Worm (Caenorhabditis elegans) whole organism, early embryonic: ENCODE results near the gene srt-18.

ENCODE experiments used
- B0310.2 ChIP-seq: sonication (generic microtip); optimal IDR thresholded peaks from 2 replicates; lab custom pipeline; 2016; ENCODE audit warnings: mild to moderate bottlenecking, missing genetic modification characterization, missing compliant biosample characterization
- F13C5.2 ChIP-seq: sonication (generic microtip); optimal IDR thresholded peaks from 2 replicates; lab custom pipeline; 2017; ENCODE audit warnings: mild to moderate bottlenecking, missing genetic modification characterization, inconsistent platforms, missing compliant biosample characterization
- aly-1 ChIP-seq: sonication (generic microtip); optimal IDR thresholded peaks from 2 replicates; lab custom pipeline; 2016; ENCODE audit warnings: missing genetic modification characterization, missing compliant biosample characterization
- ama-1 ChIP-seq: fragments of 150-350 bp; optimal IDR thresholded peaks from 2 replicates; lab custom pipeline; 2014
- ceh-13 ChIP-seq: fragments of 200-800 bp; sonication (Bioruptor generic); optimal IDR thresholded peaks from 2 replicates; lab custom pipeline; 2018; ENCODE audit warnings: mild to moderate bottlenecking, missing genetic modification characterization, missing compliant biosample characterization
- ceh-36 ChIP-seq: sonication (generic microtip); optimal IDR thresholded peaks from 2 replicates; lab custom pipeline; 2016; ENCODE audit warnings: missing genetic modification characterization, inconsistent platforms, missing compliant biosample characterization
- ets-7 ChIP-seq: sonication (generic microtip); optimal IDR thresholded peaks from 2 replicates; lab custom pipeline; 2016; ENCODE audit warnings: missing genotype, missing genetic modification characterization, missing compliant biosample characterization
- flt-1 ChIP-seq: fragments of 200-800 bp; sonication (Bioruptor generic); IDR thresholded peaks from 2 replicates; pipeline ENCODE4 v1.3.6; 2022; ENCODE audit warnings: missing genetic modification characterization, missing compliant biosample characterization
- hmbx-1 ChIP-seq: sonication (generic microtip); optimal IDR thresholded peaks from 2 replicates; lab custom pipeline; 2016; ENCODE audit warnings: mild to moderate bottlenecking, missing genetic modification characterization, missing compliant biosample characterization
- hmg-4 ChIP-seq: fragments of 200-800 bp; sonication (Bioruptor generic); optimal IDR thresholded peaks from 2 replicates; lab custom pipeline; 2018; ENCODE audit warnings: mild to moderate bottlenecking, missing genetic modification characterization, missing compliant biosample characterization
- hnd-1 ChIP-seq: sonication (generic microtip); optimal IDR thresholded peaks from 2 replicates; lab custom pipeline; 2016; ENCODE audit warnings: missing genetic modification characterization, missing compliant biosample characterization
- pes-1 ChIP-seq: fragments of 200-800 bp; sonication (Bioruptor generic); IDR thresholded peaks from 2 replicates; pipeline ENCODE4 v1.3.6; 2022; ENCODE audit warnings: missing genetic modification reagents, missing genetic modification characterization, missing compliant biosample characterization
- scrt-1 ChIP-seq: fragments of 200-800 bp; sonication (Bioruptor generic); IDR thresholded peaks from 2 replicates; pipeline ENCODE4 v1.3.6; 2022; ENCODE audit warnings: missing genetic modification characterization, missing compliant biosample characterization
- sea-1 ChIP-seq: fragments of 200-800 bp; sonication (Bioruptor generic); conservative IDR thresholded peaks from 2 replicates; pipeline ENCODE4 v1.3.6; 2022; ENCODE audit warnings: missing genetic modification characterization, missing compliant biosample characterization
- tbx-11 ChIP-seq: fragments of 200-800 bp; sonication (Bioruptor generic); IDR thresholded peaks from 2 replicates; pipeline ENCODE4 v1.3.6; 2022; ENCODE audit warnings: missing genetic modification characterization, missing compliant biosample characterization
- tbx-37 ChIP-seq: fragments of 200-800 bp; sonication (Bioruptor generic); conservative IDR thresholded peaks from 2 replicates; pipeline ENCODE4 v1.3.6; 2022; ENCODE audit warnings: missing genetic modification reagents, missing genetic modification characterization, missing compliant biosample characterization
- tra-4 ChIP-seq: sonication (generic microtip); optimal IDR thresholded peaks from 2 replicates; lab custom pipeline; 2017; ENCODE audit warnings: missing genetic modification characterization, missing compliant biosample characterization

The srt-18 gene

ce11 chrV:9015540-9015939, at the start of gene srt-18:
TSS of gene srt-18 (minus strand) at chrV:9015640.
- TF ChIP-seq scrt-1 (GFP tag; lab: Robert Waterston, UW) (no peak), flt-1 (GFP tag; lab: Robert Waterston, UW) (no peak), tbx-37 (GFP tag; lab: Robert Waterston, UW) (no peak), ceh-36 (tag; lab: Kevin White, UChicago) (no peak), F13C5.2 (tag; lab: Kevin White, UChicago) (no peak), ceh-13 (GFP tag; lab: Kevin White, UChicago) (no peak), tra-4 (no peak), B0310.2 (no peak), aly-1 (tag; lab: Kevin White, UChicago) (no peak), sea-1 (no peak), tbx-11 (GFP tag; lab: Robert Waterston, UW) (no peak), hmg-4 (GFP tag; lab: Kevin White, UChicago) (no peak), ama-1 (lab: Kevin White, UChicago) (no peak), pes-1 (GFP tag; lab: Robert Waterston, UW) (no peak), hnd-1 (tag; lab: Kevin White, UChicago) (no peak)

ce11 chrV:9065001-9065400, 49.6 kb upstream of the srt-18 start:
- TF ChIP-seq ama-1 (lab: Kevin White, UChicago), result no peak
- no peak for TF ChIP-seq B0310.2

- TF ChIP-seq tbx-37 (GFP tag; lab: Robert Waterston, UW) (no peak), ceh-36 (tag; lab: Kevin White, UChicago) (no peak), B0310.2 (no peak)
These were observed 47.7 kb upstream of the srt-18 start for ce11 chrV:9063134-9063533.

- no peak for TF ChIP-seq tbx-37 (GFP tag; lab: Robert Waterston, UW)
- no peak for TF ChIP-seq ama-1 (lab: Kevin White, UChicago)
- no peak for TF ChIP-seq ceh-13 (GFP tag; lab: Kevin White, UChicago)
- TF ChIP-seq hmg-4 (GFP tag; lab: Kevin White, UChicago), result no peak
- no peak for TF ChIP-seq hnd-1 (tag; lab: Kevin White, UChicago)
- no peak for TF ChIP-seq sea-1
These were observed 46.9 kb upstream of the srt-18 start, which contains the start of gene C25E10.12 for ce11 chrV:9062341-9062740. TSS of gene C25E10.12 (minus strand) at chrV:9062441.

ce11 chrV:9059468-9059867, 44.0 kb upstream of the srt-18 start, which contains the start of the genes C25E10.16 and C25E10.13:
TSS of gene C25E10.16 (minus strand) at chrV:9059568.
TSS of gene C25E10.13 (plus strand) at chrV:9059723.
- TF ChIP-seq hmg-4 (GFP tag; lab: Kevin White, UChicago) (no peak), B0310.2 (no peak), ets-7 (no peak), scrt-1 (GFP tag; lab: Robert Waterston, UW) (no peak), tra-4 (no peak), tbx-37 (GFP tag; lab: Robert Waterston, UW) (no peak), F13C5.2 (tag; lab: Kevin White, UChicago) (no peak), ceh-36 (tag; lab: Kevin White, UChicago) (no peak), ama-1 (lab: Kevin White, UChicago) (no peak)

- no peak for TF ChIP-seq tbx-37 (GFP tag; lab: Robert Waterston, UW)
These were observed 43.2 kb upstream of the srt-18 start, which contains the start of gene C25E10.11 for ce11 chrV:9058627-9059026. TSS of gene C25E10.11 (minus strand) at chrV:9058727.

- TF ChIP-seq tbx-11 (GFP tag; lab: Robert Waterston, UW) (no peak), tbx-37 (GFP tag; lab: Robert Waterston, UW) (no peak), hmg-4 (GFP tag; lab: Kevin White, UChicago) (no peak), ets-7 (no peak), hnd-1 (tag; lab: Kevin White, UChicago) (no peak), sea-1 (no peak), aly-1 (tag; lab: Kevin White, UChicago) (no peak), B0310.2 (no peak), tra-4 (no peak), ceh-13 (GFP tag; lab: Kevin White, UChicago) (no peak), flt-1 (GFP tag; lab: Robert Waterston, UW) (no peak), hmbx-1 (tag; lab: Kevin White, UChicago) (no peak), ceh-36 (tag; lab: Kevin White, UChicago) (no peak), scrt-1 (GFP tag; lab: Robert Waterston, UW) (no peak), F13C5.2 (tag; lab: Kevin White, UChicago) (no peak), ama-1 (lab: Kevin White, UChicago) (no peak), pes-1 (GFP tag; lab: Robert Waterston, UW) (no peak)
These were observed 40.8 kb upstream of the srt-18 start, which contains the start of gene C25E10.10 for ce11 chrV:9056253-9056652. TSS of gene C25E10.10 (minus strand) at chrV:9056353.

- no peak for TF ChIP-seq ceh-13 (GFP tag; lab: Kevin White, UChicago)
- no peak for TF ChIP-seq B0310.2
- TF ChIP-seq F13C5.2 (tag; lab: Kevin White, UChicago), result no peak
- no peak for TF ChIP-seq hmg-4 (GFP tag; lab: Kevin White, UChicago)
- TF ChIP-seq ama-1 (lab: Kevin White, UChicago), result no peak
These were observed 40.2 kb upstream of the srt-18 start for ce11 chrV:9055644-9056043.

- TF ChIP-seq hnd-1 (tag; lab: Kevin White, UChicago) (no peak), tbx-37 (GFP tag; lab: Robert Waterston, UW) (no peak), ceh-13 (GFP tag; lab: Kevin White, UChicago) (no peak), sea-1 (no peak), ama-1 (lab: Kevin White, UChicago) (no peak), F13C5.2 (tag; lab: Kevin White, UChicago) (no peak), hmbx-1 (tag; lab: Kevin White, UChicago) (no peak)
These were observed 39.3 kb upstream of the srt-18 start, which contains the start of gene swm-1 for ce11 chrV:9054771-9055170. TSS of gene swm-1 (minus strand) at chrV:9054871.
